Worm (Caenorhabditis elegans): ENCODE data around the gene srbc-65.

Gene srbc-65

DNA sequence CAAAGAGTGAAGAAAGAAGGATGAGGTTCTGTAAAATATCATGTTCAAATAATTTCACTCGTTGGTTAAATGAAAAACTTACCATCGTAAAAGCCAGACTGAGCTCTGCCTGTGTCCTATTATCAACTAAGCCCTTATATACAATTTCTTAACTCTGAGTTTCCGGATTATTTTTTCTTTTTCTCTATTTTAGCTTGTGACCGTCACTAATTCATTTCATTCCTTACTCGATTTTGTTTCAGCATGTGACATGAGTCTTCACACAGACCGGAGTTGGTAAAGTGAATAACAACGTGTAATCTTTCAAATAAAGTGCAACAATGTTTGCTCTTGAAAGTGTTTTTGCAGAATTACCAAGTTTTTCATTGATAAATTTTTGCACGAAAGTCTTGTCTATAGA lies 16.8 kb upstream of the srbc-65 start, which contains the start of gene cpr-2:
Gene cpr-2 (minus strand): TSS at position 101 of the 400 bp plus-strand sequence.
- TF ChIP-seq nhr-111 (GFP tag; optimal IDR thresholded peaks at IDR 0.05) (no peak), daf-19 (GFP tag; conservative IDR thresholded peaks at IDR 0.05) (no peak), spr-3 (GFP tag; optimal IDR thresholded peaks at IDR 0.05) (no peak), nhr-48 (tag; optimal IDR thresholded peaks at IDR 0.05) (no peak), madf-9 (GFP tag; conservative IDR thresholded peaks at IDR 0.05) (no peak), ctbp-1 (GFP tag; IDR thresholded peaks at IDR 0.05) (no peak)

DNA sequence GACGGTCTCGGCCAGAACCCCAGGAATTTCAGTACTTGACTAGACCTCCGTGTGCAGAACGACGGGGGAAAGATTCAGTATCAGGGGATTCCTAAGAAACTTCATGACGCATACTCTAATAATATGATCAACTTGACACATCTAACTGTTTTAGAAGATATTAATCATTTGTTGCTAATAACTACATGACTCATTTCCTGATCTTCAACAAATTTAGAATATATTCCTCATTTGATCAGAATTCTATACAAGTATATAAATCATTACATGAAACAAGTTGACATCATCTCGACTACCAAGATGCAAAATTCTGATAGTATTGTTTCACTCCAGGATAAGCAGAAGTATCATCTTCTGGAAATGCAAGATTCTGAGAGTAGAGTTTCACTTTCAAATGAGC lies 15.6 kb upstream of the srbc-65 start, which contains the start of gene Y32B12B.8:
Gene Y32B12B.8 (plus strand): TSS at position 301 of the 400 bp plus-strand sequence.
- TF ChIP-seq snpc-4 (tag; optimal IDR thresholded peaks at IDR 0.05): no peak
- TF ChIP-seq Y5F2A.4 (GFP tag; optimal IDR thresholded peaks at IDR 0.05): no peak

DNA sequence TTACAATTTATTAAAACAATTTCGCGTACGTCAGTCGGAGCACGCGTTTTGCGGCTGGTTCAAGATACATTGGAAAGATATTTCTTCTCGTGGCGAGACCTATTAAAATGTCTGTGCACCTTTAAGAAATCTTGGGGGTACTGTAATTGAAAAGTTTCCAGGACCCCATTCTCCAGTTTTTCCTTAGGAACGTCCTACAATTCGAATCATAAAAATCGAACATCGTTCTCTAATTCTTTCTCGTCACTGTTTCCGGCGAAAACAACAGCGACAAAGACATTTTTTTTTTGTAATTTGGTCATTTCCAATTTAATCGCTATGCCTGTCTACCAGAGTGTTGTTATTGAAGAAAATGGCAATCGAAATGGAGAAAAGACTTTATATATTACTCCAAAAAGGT lies 14.1 kb upstream of the srbc-65 start, which contains the start of gene Y32B12B.1:
Gene Y32B12B.1 (plus strand): TSS at position 301 of the 400 bp plus-strand sequence.
- TF ChIP-seq mxl-2 (GFP tag; conservative IDR thresholded peaks at IDR 0.05) (no peak), nhr-25 (tag; optimal IDR thresholded peaks at IDR 0.05; ENCODE audit: borderline replicate concordance, insufficient read depth) (no peak), snpc-4 (tag; optimal IDR thresholded peaks at IDR 0.05) (no peak), ceh-32 (tag; optimal IDR thresholded peaks at IDR 0.05; ENCODE audit: poor library complexity) (no peak), cey-2 (tag; optimal IDR thresholded peaks at IDR 0.05; ENCODE audit: borderline replicate concordance, insufficient read depth) (no peak), ztf-11 (tag; optimal IDR thresholded peaks at IDR 0.05) (no peak), ceh-20 (GFP tag; IDR thresholded peaks at IDR 0.05) (no peak)

DNA sequence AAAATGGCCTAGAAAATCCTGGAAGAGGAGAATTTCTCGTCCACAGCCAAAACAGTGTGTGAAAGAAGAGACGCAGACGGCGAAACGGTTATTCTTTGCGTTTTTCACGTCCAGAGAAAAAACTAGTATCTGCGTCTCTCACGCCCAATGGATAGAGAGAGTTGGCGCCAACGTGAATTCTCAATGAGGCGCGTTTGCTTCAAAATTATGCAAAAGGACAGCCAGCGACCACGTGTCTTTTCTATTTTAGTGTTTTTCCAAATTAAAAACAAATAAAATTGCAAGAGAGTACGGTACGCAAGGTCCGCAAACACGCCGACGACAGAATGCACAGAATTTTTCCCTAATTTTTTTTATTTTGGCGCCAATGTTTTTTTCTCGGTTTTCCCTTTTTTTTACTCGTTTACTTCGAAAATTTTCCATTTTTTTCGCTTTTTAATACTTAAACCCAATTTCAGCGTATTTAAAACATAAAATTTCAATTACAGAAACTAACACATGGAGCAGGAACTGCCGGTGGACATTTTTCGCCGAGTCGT lies 12.8 kb upstream of the srbc-65 start, which contains the start of gene Y32B12B.2:
Gene Y32B12B.2 (plus strand): TSS at position 489 of the 539 bp plus-strand sequence.
- TF ChIP-seq mep-1 (tag; optimal IDR thresholded peaks at IDR 0.05) (no peak), lir-3 (tag; optimal IDR thresholded peaks at IDR 0.05) (no peak), hlh-11 (tag; optimal IDR thresholded peaks at IDR 0.05) (peak; percentile 49), zag-1 (tag; optimal IDR thresholded peaks at IDR 0.05) (no peak), dpl-1 (GFP tag; optimal IDR thresholded peaks at IDR 0.05) (peak; percentile 80), fos-1 (tag; optimal IDR thresholded peaks at IDR 0.05) (no peak), ceh-82 (tag; optimal IDR thresholded peaks at IDR 0.05) (no peak), saeg-2 (GFP tag; IDR thresholded peaks at IDR 0.05) (no peak), attf-4 (tag; optimal IDR thresholded peaks at IDR 0.05) (no peak), skn-1 (tag; optimal IDR thresholded peaks at IDR 0.05) (no peak), lin-38 (GFP tag; IDR thresholded peaks at IDR 0.05) (peak; percentile 88), rbr-2 (tag; optimal IDR thresholded peaks at IDR 0.05) (peak; percentile 43), fkh-10 (GFP tag; optimal IDR thresholded peaks at IDR 0.05) (no peak), mdt-29 (GFP tag; IDR thresholded peaks at IDR 0.05) (no peak), Y5F2A.4 (GFP tag; optimal IDR thresholded peaks at IDR 0.05) (no peak), aha-1 (tag) (peak; percentile 3), duxl-1 (tag; optimal IDR thresholded peaks at IDR 0.05; ENCODE audit: poor library complexity) (peak; percentile 56), daf-16 (GFP tag; optimal IDR thresholded peaks at IDR 0.05) (no peak), daf-16 (tag; optimal IDR thresholded peaks at IDR 0.05) (no peak), nhr-76 (tag; optimal IDR thresholded peaks at IDR 0.05) (no peak), unc-62 (GFP tag; optimal IDR thresholded peaks at IDR 0.05 in 1 of 2) (no peak), unc-62 (tag; optimal IDR thresholded peaks at IDR 0.05) (no peak), daf-19 (GFP tag; conservative IDR thresholded peaks at IDR 0.05) (no peak), snpc-1.2 (GFP tag; IDR thresholded peaks at IDR 0.05) (peak; percentile 47; the same call in 1 of the 2 replicates), nhr-11 (tag; optimal IDR thresholded peaks at IDR 0.05) (no peak), dmd-6 (GFP tag; IDR thresholded peaks at IDR 0.05) (peak; percentile 46), madf-9 (GFP tag; conservative IDR thresholded peaks at IDR 0.05) (no peak), T26A8.4 (GFP tag; IDR thresholded peaks at IDR 0.05) (0 out of 2 replicates have a peak, but pooled peaks have one; percentile 23), hlh-30 (tag; optimal IDR thresholded peaks at IDR 0.05; ENCODE audit: insufficient read depth) (peak; percentile 26), ceh-28 (tag; optimal IDR thresholded peaks at IDR 0.05) (no peak), nhr-48 (tag; optimal IDR thresholded peaks at IDR 0.05) (no peak), php-3 (GFP tag; IDR thresholded peaks at IDR 0.05) (peak; percentile 12; the same call in 1 of the 2 replicates), lin-13 (GFP tag; optimal IDR thresholded peaks at IDR 0.05) (peak; percentile 36), nhr-10 (tag; optimal IDR thresholded peaks at IDR 0.05) (no peak), F37D6.2 (tag; optimal IDR thresholded peaks at IDR 0.05) (no peak)
